Fruit fly (Drosophila melanogaster) whole organism, embryonic: ENCODE measurements around the gene Dcps.

Source experiments
- Blimp-1 ChIP-seq: fragments of 200-800 bp; sonication (Bioruptor generic); optimal IDR thresholded peaks from 3 replicates; lab custom pipeline; 2018; ENCODE audit warnings: missing biosample characterization, missing genetic modification characterization, mild to moderate bottlenecking, moderate library complexity, missing genetic modification reagents
- CG10274 ChIP-seq: fragments of 200-800 bp; sonication (Bioruptor generic); optimal IDR thresholded peaks from 3 replicates; lab custom pipeline; 2017; ENCODE audit warnings: missing biosample characterization, mild to moderate bottlenecking, missing genetic modification characterization
- CG10543 ChIP-seq: fragments of 200-800 bp; sonication (Bioruptor generic); optimal IDR thresholded peaks from 3 replicates; lab custom pipeline; 2017; ENCODE audit warnings: missing biosample characterization, mild to moderate bottlenecking, missing genetic modification characterization, moderate library complexity
- CG11398 ChIP-seq: fragments of 200-800 bp; sonication (Bioruptor generic); optimal IDR thresholded peaks from 2 replicates; lab custom pipeline; 2016; ENCODE audit warnings: missing biosample characterization, missing genetic modification characterization
- CG12659 ChIP-seq: fragments of 200-800 bp; sonication (Bioruptor generic); optimal IDR thresholded peaks from 3 replicates; lab custom pipeline; 2017; ENCODE audit warnings: mild to moderate bottlenecking, missing biosample characterization, missing genetic modification reagents, missing genetic modification characterization
- CG14710 ChIP-seq: fragments of 200-800 bp; sonication (Bioruptor generic); optimal IDR thresholded peaks from 3 replicates; lab custom pipeline; 2019; ENCODE audit warnings: missing biosample characterization, mild to moderate bottlenecking, missing genetic modification characterization, moderate library complexity
- CG17612 ChIP-seq: fragments of 200-800 bp; sonication (Bioruptor generic); IDR thresholded peaks from 2 replicates; pipeline ENCODE4 v1.3.6; 2022; ENCODE audit warnings: missing biosample characterization, missing genetic modification characterization
- CG17912 ChIP-seq: fragments of 200-800 bp; sonication (Bioruptor generic); optimal IDR thresholded peaks from 2 replicates; lab custom pipeline; 2018; ENCODE audit warnings: missing biosample characterization, mild to moderate bottlenecking, missing genetic modification characterization
- CG18476 ChIP-seq: fragments of 200-800 bp; sonication (Bioruptor generic); optimal IDR thresholded peaks from 2 replicates; lab custom pipeline; 2016; ENCODE audit warnings: missing biosample characterization, mild to moderate bottlenecking, missing genetic modification characterization
- CG2129 ChIP-seq: fragments of 200-800 bp; sonication (Bioruptor generic); IDR thresholded peaks from 2 replicates; pipeline ENCODE4 v1.3.6; 2022; ENCODE audit warnings: missing biosample characterization, missing genetic modification characterization; ENCODE audit not compliant: partially characterized antibody
- CG30403 ChIP-seq: fragments of 200-800 bp; sonication (Bioruptor generic); optimal IDR thresholded peaks from 3 replicates; lab custom pipeline; 2016; ENCODE audit warnings: missing biosample characterization, missing genetic modification characterization
- CG3281 ChIP-seq: fragments of 200-800 bp; sonication (Bioruptor generic); optimal IDR thresholded peaks from 3 replicates; lab custom pipeline; 2017; ENCODE audit warnings: missing biosample characterization, mild to moderate bottlenecking, missing genetic modification characterization
- CG34376 ChIP-seq: fragments of 200-800 bp; sonication (Bioruptor generic); optimal IDR thresholded peaks from 2 replicates; lab custom pipeline; 2018; ENCODE audit warnings: missing biosample characterization, mild to moderate bottlenecking, missing genetic modification characterization
- CG4360 ChIP-seq: fragments of 200-800 bp; sonication (Bioruptor generic); IDR thresholded peaks from 2 replicates; pipeline ENCODE4 v1.3.6; 2022; ENCODE audit warnings: missing biosample characterization, missing genetic modification characterization
- CG43689 ChIP-seq: fragments of 200-800 bp; sonication (Bioruptor generic); IDR thresholded peaks from 2 replicates; pipeline ENCODE4 v1.3.6; 2022; ENCODE audit warnings: missing biosample characterization, missing genetic modification characterization
- CG6272 ChIP-seq: fragments of 200-800 bp; sonication (Bioruptor generic); IDR thresholded peaks from 2 replicates; pipeline ENCODE4 v1.3.6; 2022; ENCODE audit warnings: missing biosample characterization, missing genetic modification characterization
- CG6689 ChIP-seq: fragments of 200-800 bp; sonication (Bioruptor generic); IDR thresholded peaks from 2 replicates; pipeline ENCODE4 v1.3.6; 2022; ENCODE audit warnings: missing biosample characterization, missing genetic modification characterization
- CG8765 ChIP-seq: fragments of 200-800 bp; sonication (Bioruptor generic); IDR thresholded peaks from 2 replicates; pipeline ENCODE4 v1.3.6; 2022; ENCODE audit warnings: missing biosample characterization, missing genetic modification characterization
- CHES-1-like ChIP-seq: fragments of 200-800 bp; sonication (Bioruptor generic); optimal IDR thresholded peaks from 2 replicates; lab custom pipeline; 2016; ENCODE audit warnings: missing biosample characterization, missing genetic modification characterization
- Deaf1 ChIP-seq: fragments of 200-800 bp; optimal IDR thresholded peaks from 3 replicates; lab custom pipeline; 2019; ENCODE audit warnings: missing biosample characterization, mild to moderate bottlenecking, missing genetic modification characterization, moderate library complexity
- Dref ChIP-seq: fragments of 200-800 bp; sonication (Bioruptor generic); IDR thresholded peaks from 2 replicates; pipeline ENCODE4 v1.3.6; 2022; ENCODE audit warnings: missing biosample characterization, missing genetic modification characterization
- Elba2 ChIP-seq: fragments of 200-800 bp; sonication (Bioruptor generic); optimal IDR thresholded peaks from 3 replicates; lab custom pipeline; 2016; ENCODE audit warnings: missing biosample characterization, missing genetic modification characterization
- Hey ChIP-seq: fragments of 200-800 bp; sonication (Bioruptor generic); optimal IDR thresholded peaks from 3 replicates; lab custom pipeline; 2018; ENCODE audit warnings: missing biosample characterization, mild to moderate bottlenecking, missing genetic modification characterization
- Hmr ChIP-seq: fragments of 200-800 bp; sonication (Bioruptor generic); optimal IDR thresholded peaks from 3 replicates; lab custom pipeline; 2017; ENCODE audit warnings: mild to moderate bottlenecking, missing biosample characterization, missing genetic modification reagents, missing genetic modification characterization
- Hr3 ChIP-seq: fragments of 200-800 bp; sonication (Bioruptor generic); optimal IDR thresholded peaks from 3 replicates; lab custom pipeline; 2016; ENCODE audit warnings: missing biosample characterization, missing genetic modification characterization
- Mad ChIP-seq: fragments of 200-800 bp; sonication (Bioruptor generic); optimal IDR thresholded peaks from 2 replicates; lab custom pipeline; 2016; ENCODE audit warnings: missing biosample characterization, missing genetic modification characterization
- Max ChIP-seq: fragments of 200-800 bp; sonication (Bioruptor generic); optimal IDR thresholded peaks from 2 replicates; lab custom pipeline; 2016; ENCODE audit warnings: missing biosample characterization, mild to moderate bottlenecking, missing genetic modification characterization
- Mes4 ChIP-seq: fragments of 200-800 bp; sonication (Bioruptor generic); optimal IDR thresholded peaks from 2 replicates; lab custom pipeline; 2016; ENCODE audit warnings: missing biosample characterization, missing genetic modification characterization
- Oli ChIP-seq: fragments of 200-800 bp; sonication (Bioruptor generic); optimal IDR thresholded peaks from 2 replicates; lab custom pipeline; 2018; ENCODE audit warnings: missing biosample characterization, mild to moderate bottlenecking, missing genetic modification characterization, moderate library complexity
- Ravus ChIP-seq: fragments of 200-800 bp; sonication (Bioruptor generic); IDR thresholded peaks from 2 replicates; pipeline ENCODE4 v1.3.6; 2022; ENCODE audit warnings: missing biosample characterization, missing genetic modification characterization
- Rfx ChIP-seq: fragments of 200-800 bp; sonication (Bioruptor generic); IDR thresholded peaks from 2 replicates; pipeline ENCODE4 v1.3.6; 2022; ENCODE audit warnings: missing biosample characterization, missing genetic modification characterization
- Sin3A ChIP-seq: fragments of >200 bp; optimal IDR thresholded peaks from 2 replicates; lab custom pipeline; 2018
- Sox100B ChIP-seq: fragments of 200-800 bp; sonication (Bioruptor generic); optimal IDR thresholded peaks from 3 replicates; lab custom pipeline; 2018; ENCODE audit warnings: missing biosample characterization, mild to moderate bottlenecking, missing genetic modification characterization
- Usf ChIP-seq: fragments of 200-800 bp; sonication (Bioruptor generic); optimal IDR thresholded peaks from 2 replicates; lab custom pipeline; 2017; ENCODE audit warnings: missing genotype, missing biosample characterization, missing genetic modification characterization
- ap ChIP-seq: fragments of 200-800 bp; sonication (Bioruptor generic); IDR thresholded peaks from 2 replicates; pipeline ENCODE4 v1.3.6; 2022; ENCODE audit warnings: missing biosample characterization, missing genetic modification characterization
- ash1 ChIP-seq: fragments of 200-800 bp; sonication (Bioruptor generic); optimal IDR thresholded peaks from 2 replicates; lab custom pipeline; 2018; ENCODE audit warnings: missing biosample characterization, mild to moderate bottlenecking, missing genetic modification characterization
- bcd ChIP-seq: fragments of 200-800 bp; sonication (Bioruptor generic); optimal IDR thresholded peaks from 2 replicates; lab custom pipeline; 2017; ENCODE audit warnings: missing biosample characterization, mild to moderate bottlenecking, missing genetic modification characterization
- crol ChIP-seq: fragments of 200-800 bp; sonication (Bioruptor generic); IDR thresholded peaks from 2 replicates; pipeline ENCODE4 v1.3.6; 2022; ENCODE audit warnings: missing biosample characterization, missing genetic modification characterization
- en ChIP-seq: fragments of 200-800 bp; sonication (Bioruptor generic); optimal IDR thresholded peaks from 2 replicates; lab custom pipeline; 2016; ENCODE audit warnings: missing biosample characterization, missing genetic modification characterization
- exex ChIP-seq: fragments of 200-800 bp; sonication (Bioruptor generic); optimal IDR thresholded peaks from 4 replicates; lab custom pipeline; 2018; ENCODE audit warnings: missing biosample characterization, mild to moderate bottlenecking, missing genetic modification characterization, moderate library complexity
- eyg ChIP-seq: fragments of 200-800 bp; sonication (Bioruptor generic); optimal IDR thresholded peaks from 3 replicates; lab custom pipeline; 2016; ENCODE audit warnings: missing biosample characterization, missing genetic modification characterization
- fd3F ChIP-seq: fragments of 200-800 bp; sonication (Bioruptor generic); optimal IDR thresholded peaks from 2 replicates; lab custom pipeline; 2018; ENCODE audit warnings: missing biosample characterization, mild to moderate bottlenecking, missing genetic modification characterization, moderate library complexity
- gsb-n ChIP-seq: fragments of 200-800 bp; sonication (Bioruptor generic); optimal IDR thresholded peaks from 3 replicates; lab custom pipeline; 2018; ENCODE audit warnings: missing biosample characterization, mild to moderate bottlenecking, missing genetic modification characterization
- h ChIP-seq: fragments of >200 bp; optimal IDR thresholded peaks from 2 replicates; lab custom pipeline; 2017
- maf-S ChIP-seq: fragments of 200-800 bp; sonication (Bioruptor generic); optimal IDR thresholded peaks from 2 replicates; lab custom pipeline; 2016; ENCODE audit warnings: missing biosample characterization, missing genetic modification characterization
- peb ChIP-seq: fragments of 200-800 bp; sonication (Bioruptor generic); IDR thresholded peaks from 2 replicates; pipeline ENCODE4 v1.3.6; 2022; ENCODE audit warnings: missing biosample characterization, missing genetic modification characterization
- psq ChIP-seq: fragments of 200-800 bp; sonication (Bioruptor generic); optimal IDR thresholded peaks from 2 replicates; lab custom pipeline; 2017; ENCODE audit warnings: missing biosample characterization, missing genetic modification characterization
- stc ChIP-seq: fragments of 200-800 bp; sonication (Bioruptor generic); IDR thresholded peaks from 2 replicates; pipeline ENCODE4 v1.3.6; 2022; ENCODE audit warnings: missing biosample characterization, missing genetic modification characterization
- tgo ChIP-seq: fragments of 200-800 bp; sonication (Bioruptor generic); IDR thresholded peaks from 3 replicates; pipeline ENCODE4 v1.3.6; 2022; ENCODE audit warnings: missing biosample characterization, missing genetic modification characterization
- ttk ChIP-seq: fragments of 200-800 bp; sonication (Bioruptor generic); IDR thresholded peaks from 2 replicates; pipeline ENCODE4 v2.1.2; 2022; ENCODE audit warnings: missing biosample characterization, missing genetic modification characterization

The Dcps gene

dm6 chr3R:5789025-5789953, 34.7 kb upstream of the Dcps start, which contains the start of the genes Hat1 and Rpn5 (continued):
- TF ChIP-seq Hey (tag; lab: Kevin White, UChicago): peak; percentile 21
- no peak for TF ChIP-seq ap
- TF ChIP-seq gsb-n (tag; lab: Kevin White, UChicago): peak; percentile 47
- peak; percentile 88 for TF ChIP-seq Mad (GFP tag; lab: Kevin White, UChicago)
- TF ChIP-seq CG18476: peak; percentile 84
- peak; percentile 89 for TF ChIP-seq CG14710 (tag; lab: Kevin White, UChicago)
- peak; percentile 66 for TF ChIP-seq Usf (GFP tag; lab: Kevin White, UChicago)
- peak; percentile 12 for TF ChIP-seq CG34376 (GFP tag; lab: Kevin White, UChicago)
- TF ChIP-seq ttk (GFP tag; lab: Robert Waterston, UW): peak; percentile 54; the same call in 1 of the 2 replicates
- TF ChIP-seq maf-S (GFP tag; lab: Kevin White, UChicago): peak; percentile 88
- no peak for TF ChIP-seq h (lab: Kevin White, UChicago)
- TF ChIP-seq eyg: peak; percentile 72
- peak; percentile 80 for TF ChIP-seq Sox100B (GFP tag; lab: Kevin White, UChicago)
- TF ChIP-seq crol (GFP tag; lab: Robert Waterston, UW): no peak
- 0 out of 2 replicates have a peak, but pooled peaks have one; percentile 33 for TF ChIP-seq CG8765
- TF ChIP-seq CG3281 (GFP tag; lab: Kevin White, UChicago): peak; percentile 80
- no peak for TF ChIP-seq CG17612 (GFP tag; lab: Robert Waterston, UW)
- peak; percentile 87 for TF ChIP-seq CG12659
- no peak for TF ChIP-seq CG43689 (GFP tag; lab: Robert Waterston, UW)
- TF ChIP-seq fd3F: peak; percentile 49
- peak; percentile 75 for TF ChIP-seq CG10543 (GFP tag; lab: Kevin White, UChicago)
- peak; percentile 90 for TF ChIP-seq Hr3 (GFP tag; lab: Kevin White, UChicago)
- TF ChIP-seq CG11398 (GFP tag; lab: Kevin White, UChicago): peak; percentile 77
- TF ChIP-seq Elba2 (GFP tag; lab: Kevin White, UChicago): peak; percentile 64
- TF ChIP-seq tgo: peak; percentile 70
- TF ChIP-seq Mes4 (GFP tag; lab: Kevin White, UChicago): peak; percentile 83
- peak; percentile 49 for TF ChIP-seq CG6272 (GFP tag; lab: Robert Waterston, UW)
- TF ChIP-seq CG4360 (GFP tag; lab: Robert Waterston, UW): no peak
- peak; percentile 69 for TF ChIP-seq en
- no peak for TF ChIP-seq CG17912 (GFP tag; lab: Kevin White, UChicago)
- peak; percentile 96 for TF ChIP-seq CG30403
- peak; percentile 75 for TF ChIP-seq Oli (tag; lab: Kevin White, UChicago)
- peak; percentile 32 for TF ChIP-seq exex (tag; lab: Kevin White, UChicago)
- no peak for TF ChIP-seq ash1 (GFP tag; lab: Kevin White, UChicago)
- 0 out of 2 replicates have a peak, but pooled peaks have one; percentile 31 for TF ChIP-seq stc (GFP tag; lab: Robert Waterston, UW)
- TF ChIP-seq bcd (GFP tag; lab: Kevin White, UChicago): peak; percentile 82
- TF ChIP-seq Deaf1 (tag; lab: Kevin White, UChicago): peak; percentile 37
- TF ChIP-seq psq (GFP tag; lab: Kevin White, UChicago): peak; percentile 49
- TF ChIP-seq CG10274 (GFP tag; lab: Kevin White, UChicago): peak; percentile 57
- TF ChIP-seq Blimp-1 (GFP tag; lab: Kevin White, UChicago): peak; percentile 56
- TF ChIP-seq peb (GFP tag; lab: Robert Waterston, UW): no peak
- TF ChIP-seq Dref (GFP tag; lab: Robert Waterston, UW): peak; percentile 30; the same call in 1 of the 2 replicates
- TF ChIP-seq Max (GFP tag; lab: Kevin White, UChicago): peak; percentile 90
- peak; percentile 62 for TF ChIP-seq Sin3A (lab: Kevin White, UChicago)
- TF ChIP-seq Ravus (GFP tag; lab: Robert Waterston, UW): 0 out of 2 replicates have a peak, but pooled peaks have one; percentile 5
- TF ChIP-seq CG2129: peak; percentile 52
- peak; percentile 83 for TF ChIP-seq Rfx (GFP tag; lab: Robert Waterston, UW)
- peak; percentile 90 for TF ChIP-seq CHES-1-like (GFP tag; lab: Kevin White, UChicago)
- peak; percentile 81 for TF ChIP-seq Hmr (GFP tag; lab: Kevin White, UChicago)
- TF ChIP-seq CG6689 (GFP tag; lab: Robert Waterston, UW): peak; percentile 64
